Fruit fly (Drosophila melanogaster): ENCODE data around the gene Sec61gamma.

The Sec61gamma gene

dm6 chrX:19666991-19667409 lies 23.9 kb downstream of the Sec61gamma start, which contains the start of gene Zw:
Zw (plus strand) TSS chrX:19667252.
- no peak for TF ChIP-seq tai (GFP tag; optimal IDR thresholded peaks at IDR 0.05)
- no peak for TF ChIP-seq GATAd (GFP tag; optimal IDR thresholded peaks at IDR 0.05)
- no peak for TF ChIP-seq sage (GFP tag; optimal IDR thresholded peaks at IDR 0.05)
- TF ChIP-seq psq (GFP tag; optimal IDR thresholded peaks at IDR 0.05), result peak; percentile 47
- TF ChIP-seq CG9705 (GFP tag; optimal IDR thresholded peaks at IDR 0.05), result peak; percentile 48
- TF ChIP-seq br (GFP tag; optimal IDR thresholded peaks at IDR 0.05), result peak; percentile 46
- peak; percentile 67 for TF ChIP-seq fru (GFP tag; optimal IDR thresholded peaks at IDR 0.05)
- no peak for TF ChIP-seq lola (GFP tag; optimal IDR thresholded peaks at IDR 0.05)
- peak; percentile 58 for TF ChIP-seq dmrt93B (GFP tag; optimal IDR thresholded peaks at IDR 0.05)
- TF ChIP-seq usp (GFP tag; optimal IDR thresholded peaks at IDR 0.05), result no peak
- no peak for TF ChIP-seq Abd-B (GFP tag; optimal IDR thresholded peaks at IDR 0.05)
- TF ChIP-seq N (GFP tag; optimal IDR thresholded peaks at IDR 0.05), result no peak
- peak; percentile 51 for TF ChIP-seq Sp1 (GFP tag; optimal IDR thresholded peaks at IDR 0.05)
- TF ChIP-seq brk (GFP tag; optimal IDR thresholded peaks at IDR 0.05), result no peak
- TF ChIP-seq CG32264 (GFP tag; optimal IDR thresholded peaks at IDR 0.05), result no peak
- TF ChIP-seq rgr (GFP tag; optimal IDR thresholded peaks at IDR 0.05), result peak; percentile 72
- no peak for TF ChIP-seq Rel (GFP tag; optimal IDR thresholded peaks at IDR 0.05)
- TF ChIP-seq Rel (tag; optimal IDR thresholded peaks at IDR 0.05), result peak; percentile 42
- TF ChIP-seq CrebA (GFP tag; optimal IDR thresholded peaks at IDR 0.05; ENCODE audit: borderline replicate concordance), result no peak
- TF ChIP-seq Dfd (GFP tag; optimal IDR thresholded peaks at IDR 0.05), result no peak
- TF ChIP-seq pan (optimal IDR thresholded peaks at IDR 0.05), result no peak
- TF ChIP-seq dl (GFP tag; optimal IDR thresholded peaks at IDR 0.05; ENCODE audit: insufficient read depth in 1 of 2, partially characterized antibody in 2 of 2), result no peak
- peak; percentile 75 for TF ChIP-seq h (GFP tag; optimal IDR thresholded peaks at IDR 0.05)
- TF ChIP-seq Dif (GFP tag; optimal IDR thresholded peaks at IDR 0.05; ENCODE audit: partially characterized antibody), result no peak
- peak; percentile 33 for TF ChIP-seq Mio (GFP tag; optimal IDR thresholded peaks at IDR 0.05)
- TF ChIP-seq Vsx2 (GFP tag; optimal IDR thresholded peaks at IDR 0.05; ENCODE audit: partially characterized antibody), result no peak
- peak; percentile 3 for TF ChIP-seq sv (GFP tag; optimal IDR thresholded peaks at IDR 0.05)
- TF ChIP-seq Myc (optimal IDR thresholded peaks at IDR 0.05), result no peak
- TF ChIP-seq Hr83 (GFP tag; optimal IDR thresholded peaks at IDR 0.05; ENCODE audit: poor library complexity, severe bottlenecking), result peak; percentile 75
- TF ChIP-seq dsf (GFP tag; optimal IDR thresholded peaks at IDR 0.05; ENCODE audit: borderline replicate concordance), result no peak
- TF ChIP-seq ey (GFP tag; optimal IDR thresholded peaks at IDR 0.05), result peak; percentile 72
- TF ChIP-seq Hnf4 (GFP tag; optimal IDR thresholded peaks at IDR 0.05), result peak; percentile 78
- no peak for TF ChIP-seq Hr78 (GFP tag; optimal IDR thresholded peaks at IDR 0.05)
- peak; percentile 71 for TF ChIP-seq HLH106 (tag; optimal IDR thresholded peaks at IDR 0.05)
- TF ChIP-seq jim (GFP tag; optimal IDR thresholded peaks at IDR 0.05), result no peak
- TF ChIP-seq foxo (GFP tag; optimal IDR thresholded peaks at IDR 0.05), result peak in 1 of 2 experiments; percentile 71
- peak; percentile 67 for TF ChIP-seq woc (GFP tag; optimal IDR thresholded peaks at IDR 0.05)
- TF ChIP-seq OdsH (GFP tag; optimal IDR thresholded peaks at IDR 0.05), result peak; percentile 30
- TF ChIP-seq Jra (GFP tag; optimal IDR thresholded peaks at IDR 0.05), result no peak

- TF ChIP-seq Hr78 (GFP tag; optimal IDR thresholded peaks at IDR 0.05) (no peak), sage (GFP tag; optimal IDR thresholded peaks at IDR 0.05) (no peak), Vsx2 (GFP tag; optimal IDR thresholded peaks at IDR 0.05; ENCODE audit: partially characterized antibody) (peak; percentile 41)
Observed at dm6 chrX:19667444-19668104, 24.4 kb downstream of the Sec61gamma start.

DNA sequence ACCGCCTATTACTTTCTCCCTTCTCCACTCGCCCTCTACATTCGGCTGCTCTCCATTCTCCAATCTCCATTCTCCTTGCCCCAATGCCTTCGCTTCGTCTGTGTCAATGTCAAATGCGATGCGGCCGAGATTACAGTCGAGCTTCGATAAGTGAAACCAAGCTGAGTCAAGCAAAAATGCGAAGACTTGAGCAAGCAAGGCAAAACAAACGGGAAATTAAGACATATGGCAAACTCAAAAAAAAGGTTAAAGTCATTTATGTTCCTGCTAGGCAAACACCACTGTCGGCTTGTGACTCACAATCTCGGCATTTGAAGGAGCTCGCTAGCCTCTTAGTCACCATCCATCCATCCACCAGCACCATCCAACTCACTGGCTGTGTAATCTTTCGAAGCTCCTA lies 25.3 kb downstream of the Sec61gamma start:
- peak; percentile 98 for TF ChIP-seq dmrt93B (GFP tag; optimal IDR thresholded peaks at IDR 0.05)
- peak; percentile 97 for TF ChIP-seq GATAd (GFP tag; optimal IDR thresholded peaks at IDR 0.05)
- peak; percentile 99 for TF ChIP-seq HLH106 (tag; optimal IDR thresholded peaks at IDR 0.05)
- TF ChIP-seq N (GFP tag; optimal IDR thresholded peaks at IDR 0.05), result no peak
- no peak for TF ChIP-seq CrebA (GFP tag; optimal IDR thresholded peaks at IDR 0.05; ENCODE audit: borderline replicate concordance)
- peak; percentile 100 for TF ChIP-seq h (GFP tag; optimal IDR thresholded peaks at IDR 0.05)
- TF ChIP-seq Rel (GFP tag; optimal IDR thresholded peaks at IDR 0.05), result peak; percentile 98
- TF ChIP-seq Rel (tag; optimal IDR thresholded peaks at IDR 0.05), result peak; percentile 96
- TF ChIP-seq Dif (GFP tag; optimal IDR thresholded peaks at IDR 0.05; ENCODE audit: partially characterized antibody), result no peak
- peak; percentile 100 for TF ChIP-seq woc (GFP tag; optimal IDR thresholded peaks at IDR 0.05)
- no peak for TF ChIP-seq lola (GFP tag; optimal IDR thresholded peaks at IDR 0.05)
- peak; percentile 95 for TF ChIP-seq Mio (GFP tag; optimal IDR thresholded peaks at IDR 0.05)
- TF ChIP-seq usp (GFP tag; optimal IDR thresholded peaks at IDR 0.05), result no peak
- peak; percentile 99 for TF ChIP-seq Sp1 (GFP tag; optimal IDR thresholded peaks at IDR 0.05)
- TF ChIP-seq CG9705 (GFP tag; optimal IDR thresholded peaks at IDR 0.05), result peak; percentile 99
- peak; percentile 98 to 100 for TF ChIP-seq foxo (GFP tag; optimal IDR thresholded peaks at IDR 0.05)
- TF ChIP-seq Dfd (GFP tag; optimal IDR thresholded peaks at IDR 0.05), result no peak
- no peak for TF ChIP-seq tai (GFP tag; optimal IDR thresholded peaks at IDR 0.05)
- TF ChIP-seq psq (GFP tag; optimal IDR thresholded peaks at IDR 0.05), result peak; percentile 99
- TF ChIP-seq Hnf4 (GFP tag; optimal IDR thresholded peaks at IDR 0.05), result peak; percentile 100
- peak; percentile 98 for TF ChIP-seq sage (GFP tag; optimal IDR thresholded peaks at IDR 0.05)
- TF ChIP-seq rgr (GFP tag; optimal IDR thresholded peaks at IDR 0.05), result peak; percentile 100
- TF ChIP-seq CG32264 (GFP tag; optimal IDR thresholded peaks at IDR 0.05), result peak; percentile 99
- TF ChIP-seq OdsH (GFP tag; optimal IDR thresholded peaks at IDR 0.05), result peak; percentile 99
- peak; percentile 94 for TF ChIP-seq jim (GFP tag; optimal IDR thresholded peaks at IDR 0.05)
- TF ChIP-seq Hr83 (GFP tag; optimal IDR thresholded peaks at IDR 0.05; ENCODE audit: poor library complexity, severe bottlenecking), result peak; percentile 98
- TF ChIP-seq ey (GFP tag; optimal IDR thresholded peaks at IDR 0.05), result peak; percentile 100
- TF ChIP-seq brk (GFP tag; optimal IDR thresholded peaks at IDR 0.05), result no peak
- peak; percentile 100 for TF ChIP-seq fru (GFP tag; optimal IDR thresholded peaks at IDR 0.05)
- TF ChIP-seq sv (GFP tag; optimal IDR thresholded peaks at IDR 0.05), result peak; percentile 94
- TF ChIP-seq br (GFP tag; optimal IDR thresholded peaks at IDR 0.05), result peak; percentile 100
- peak; percentile 100 for TF ChIP-seq Jra (GFP tag; optimal IDR thresholded peaks at IDR 0.05)
- peak; percentile 97 for TF ChIP-seq dsf (GFP tag; optimal IDR thresholded peaks at IDR 0.05; ENCODE audit: borderline replicate concordance)

All from whole organism, wandering third instar larva.